Fruit fly (Drosophila melanogaster) whole organism, adult: Measurements from ENCODE around the gene Galphaf.

Source experiments
- CG11617 ChIP-seq: fragments of 200-800 bp; sonication (Bioruptor generic); optimal IDR thresholded peaks from 2 replicates; lab custom pipeline; 2017; ENCODE audit warnings: mild to moderate bottlenecking, missing biosample characterization, missing genetic modification reagents, missing genetic modification characterization
- CG12768 ChIP-seq: fragments of 200-800 bp; sonication (Bioruptor generic); optimal IDR thresholded peaks from 2 replicates; lab custom pipeline; 2017; ENCODE audit warnings: missing biosample characterization, missing genetic modification characterization, mild to moderate bottlenecking, moderate library complexity, missing genetic modification reagents
- CG14711 ChIP-seq: fragments of 200-800 bp; sonication (Bioruptor generic); optimal IDR thresholded peaks from 2 replicates; lab custom pipeline; 2018; ENCODE audit warnings: missing biosample characterization, mild to moderate bottlenecking, missing genetic modification characterization, moderate library complexity
- CG1620 ChIP-seq: fragments of 200-800 bp; sonication (Bioruptor generic); optimal IDR thresholded peaks from 2 replicates; lab custom pipeline; 2016; ENCODE audit warnings: missing biosample characterization, missing genetic modification characterization
- CG33017 ChIP-seq: fragments of 200-800 bp; sonication (Bioruptor generic); optimal IDR thresholded peaks from 2 replicates; lab custom pipeline; 2018; ENCODE audit warnings: missing biosample characterization, mild to moderate bottlenecking, missing genetic modification characterization, moderate library complexity
- CG5204 ChIP-seq: fragments of 200-800 bp; sonication (Bioruptor generic); optimal IDR thresholded peaks from 2 replicates; lab custom pipeline; 2016; ENCODE audit warnings: missing biosample characterization, missing genetic modification characterization
- CG7045 ChIP-seq: fragments of 200-800 bp; sonication (Bioruptor generic); optimal IDR thresholded peaks from 2 replicates; lab custom pipeline; 2017; ENCODE audit warnings: missing biosample characterization, mild to moderate bottlenecking, missing genetic modification characterization
- CG7101 ChIP-seq: fragments of 200-800 bp; sonication (Bioruptor generic); optimal IDR thresholded peaks from 2 replicates; lab custom pipeline; 2018; ENCODE audit warnings: missing biosample characterization, mild to moderate bottlenecking, missing genetic modification characterization, moderate library complexity
- Clk ChIP-seq: fragments of 200-800 bp; sonication (Bioruptor generic); optimal IDR thresholded peaks from 2 replicates; lab custom pipeline; 2017; ENCODE audit warnings: missing biosample characterization, missing genetic modification characterization
- Crg-1 ChIP-seq: fragments of 200-800 bp; sonication (Bioruptor generic); optimal IDR thresholded peaks from 2 replicates; lab custom pipeline; 2016; ENCODE audit warnings: missing biosample characterization, missing genetic modification characterization
- Hr96 ChIP-seq: fragments of 200-800 bp; sonication (Bioruptor generic); optimal IDR thresholded peaks from 2 replicates; lab custom pipeline; 2016; ENCODE audit warnings: missing biosample characterization, missing genetic modification characterization
- Mnt ChIP-seq: fragments of 200-800 bp; sonication (Bioruptor generic); optimal IDR thresholded peaks from 2 replicates; lab custom pipeline; 2016; ENCODE audit warnings: missing biosample characterization, mild to moderate bottlenecking, missing genetic modification characterization
- bab1 ChIP-seq: fragments of 200-800 bp; sonication (Bioruptor generic); optimal IDR thresholded peaks from 3 replicates; lab custom pipeline; 2019; ENCODE audit warnings: missing biosample characterization, mild to moderate bottlenecking, missing genetic modification characterization, moderate library complexity
- cic ChIP-seq: fragments of 200-800 bp; sonication (Bioruptor generic); optimal IDR thresholded peaks from 2 replicates; lab custom pipeline; 2017; ENCODE audit warnings: missing biosample characterization, mild to moderate bottlenecking, missing genetic modification characterization, moderate library complexity
- cnc ChIP-seq, 2 experiments: fragments of >200 bp; optimal IDR thresholded peaks; 2 replicates each; lab custom pipeline; 2017
- kay ChIP-seq: fragments of 200-800 bp; sonication (Bioruptor generic); peaks from one replicate; lab custom pipeline; 2016; ENCODE audit warnings: missing biosample characterization, missing genetic modification characterization, borderline replicate concordance
- ovo ChIP-seq: fragments of 200-800 bp; sonication (Bioruptor generic); optimal IDR thresholded peaks from 2 replicates; lab custom pipeline; 2016; ENCODE audit warnings: missing biosample characterization, missing genetic modification characterization
- pad ChIP-seq: fragments of 200-800 bp; sonication (Bioruptor generic); optimal IDR thresholded peaks from 3 replicates; lab custom pipeline; 2017; ENCODE audit warnings: missing biosample characterization, missing genetic modification characterization, mild to moderate bottlenecking, moderate library complexity, missing genetic modification reagents
- tj ChIP-seq: fragments of 200-800 bp; sonication (Bioruptor generic); optimal IDR thresholded peaks from 3 replicates; lab custom pipeline; 2017; ENCODE audit warnings: missing biosample characterization, mild to moderate bottlenecking, missing genetic modification characterization, moderate library complexity
- toe ChIP-seq: fragments of 200-800 bp; sonication (Bioruptor generic); optimal IDR thresholded peaks from 2 replicates; lab custom pipeline; 2016; ENCODE audit warnings: missing biosample characterization, missing genetic modification characterization

Gene Galphaf

DNA sequence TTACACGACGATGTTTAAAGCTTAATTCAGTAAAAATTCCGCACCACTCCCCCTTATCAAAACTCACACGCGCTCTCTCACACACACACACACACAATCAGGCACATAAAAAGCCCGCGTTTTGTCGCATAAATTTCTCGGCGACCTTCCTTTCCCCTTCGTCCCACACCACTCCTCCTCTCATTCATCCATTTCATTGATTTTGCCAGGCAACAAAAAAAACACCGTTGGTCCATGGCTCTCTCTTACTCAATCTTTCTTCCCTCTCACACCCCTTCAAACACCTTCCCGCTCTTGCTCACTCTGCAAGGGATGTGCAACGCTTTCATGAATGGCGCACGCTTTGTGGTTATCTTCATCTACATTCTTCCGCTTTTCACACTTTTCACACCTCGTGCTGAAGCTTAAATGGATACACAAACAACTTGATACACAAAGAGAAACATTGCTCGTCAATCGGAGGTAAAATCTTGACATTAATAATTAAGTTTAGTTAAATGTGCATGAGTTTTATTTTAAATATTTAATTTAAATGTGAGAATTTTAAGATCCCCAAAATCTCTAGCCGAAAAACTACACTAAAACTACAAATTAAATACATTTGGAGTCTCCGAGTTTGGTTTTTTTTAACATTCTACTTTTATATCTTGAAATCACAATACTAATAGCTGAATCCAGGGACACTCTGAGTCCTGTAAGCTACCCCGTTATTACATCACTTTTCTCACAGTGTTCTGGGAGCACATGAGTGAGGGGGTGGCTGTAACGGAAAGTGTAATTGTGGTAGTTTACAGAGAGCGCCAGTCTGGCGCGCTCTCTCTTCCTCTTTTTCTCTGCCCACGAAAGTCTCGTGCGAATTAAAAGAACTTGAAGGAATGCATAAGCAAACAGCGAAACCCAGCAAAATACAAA is 7.5 kb downstream of the Galphaf start:
- TF ChIP-seq CG7101 = peak; percentile 92
- TF ChIP-seq toe = peak; percentile 89
- TF ChIP-seq cnc (optimal IDR thresholded peaks at IDR 0.05; lab: Kevin White, UChicago) = no peak
- peak; percentile 89 for TF ChIP-seq Clk
- peak; percentile 70 for TF ChIP-seq kay
- peak; percentile 95 for TF ChIP-seq CG11617 (GFP tag; lab: Kevin White, UChicago)
- peak; percentile 70 for TF ChIP-seq CG1620 (GFP tag; lab: Kevin White, UChicago)
- peak; percentile 91 for TF ChIP-seq ovo (GFP tag; lab: Kevin White, UChicago)
- peak; percentile 94 for TF ChIP-seq pad (GFP tag; lab: Kevin White, UChicago)
- TF ChIP-seq CG5204 (GFP tag; lab: Kevin White, UChicago) = peak; percentile 88
- TF ChIP-seq Hr96 (GFP tag; lab: Kevin White, UChicago) = peak; percentile 80
- TF ChIP-seq Crg-1 = peak; percentile 73
- TF ChIP-seq tj (GFP tag; lab: Kevin White, UChicago) = peak; percentile 68
- peak; percentile 95 for TF ChIP-seq CG12768 (GFP tag; lab: Kevin White, UChicago)
- peak; percentile 79 for TF ChIP-seq cic (GFP tag; lab: Kevin White, UChicago)
- TF ChIP-seq Mnt (GFP tag; lab: Kevin White, UChicago) = peak; percentile 72
- peak; percentile 90 for TF ChIP-seq CG33017 (tag; lab: Kevin White, UChicago)
- peak; percentile 97 for TF ChIP-seq CG7045 (GFP tag; lab: Kevin White, UChicago)
- peak; percentile 69 for TF ChIP-seq bab1
- TF ChIP-seq CG14711 (tag; lab: Kevin White, UChicago) = peak; percentile 87

DNA sequence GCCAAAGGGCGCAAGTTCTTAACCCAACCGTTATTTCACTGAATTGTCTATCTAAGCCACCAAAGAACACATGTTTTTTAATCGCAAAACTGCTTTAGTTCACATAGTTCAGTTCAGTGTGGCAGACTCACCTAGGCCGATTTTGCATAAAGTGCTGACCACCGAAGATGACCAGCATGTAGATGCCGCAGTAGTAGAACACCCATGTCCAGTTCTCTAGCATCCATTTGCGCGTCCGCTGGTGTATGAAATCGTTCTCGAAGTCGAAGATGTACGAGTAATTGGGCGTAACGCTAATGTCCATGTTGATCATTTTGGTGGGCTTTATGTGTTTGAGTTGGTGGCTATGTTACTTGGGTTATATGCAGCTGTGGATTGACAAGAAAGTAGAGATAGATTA is 8.6 kb downstream of the Galphaf start:
- TF ChIP-seq Mnt (GFP tag; lab: Kevin White, UChicago) (no peak), cnc (optimal IDR thresholded peaks at IDR 0.05; lab: Kevin White, UChicago) (no peak), Clk (no peak), CG14711 (tag; lab: Kevin White, UChicago) (no peak), tj (GFP tag; lab: Kevin White, UChicago) (no peak), CG11617 (GFP tag; lab: Kevin White, UChicago) (no peak), CG7101 (no peak), bab1 (no peak), pad (GFP tag; lab: Kevin White, UChicago) (no peak), CG7045 (GFP tag; lab: Kevin White, UChicago) (no peak), toe (no peak), Crg-1 (no peak), cic (GFP tag; lab: Kevin White, UChicago) (no peak), CG1620 (GFP tag; lab: Kevin White, UChicago) (no peak), ovo (GFP tag; lab: Kevin White, UChicago) (no peak), Hr96 (GFP tag; lab: Kevin White, UChicago) (no peak)

DNA sequence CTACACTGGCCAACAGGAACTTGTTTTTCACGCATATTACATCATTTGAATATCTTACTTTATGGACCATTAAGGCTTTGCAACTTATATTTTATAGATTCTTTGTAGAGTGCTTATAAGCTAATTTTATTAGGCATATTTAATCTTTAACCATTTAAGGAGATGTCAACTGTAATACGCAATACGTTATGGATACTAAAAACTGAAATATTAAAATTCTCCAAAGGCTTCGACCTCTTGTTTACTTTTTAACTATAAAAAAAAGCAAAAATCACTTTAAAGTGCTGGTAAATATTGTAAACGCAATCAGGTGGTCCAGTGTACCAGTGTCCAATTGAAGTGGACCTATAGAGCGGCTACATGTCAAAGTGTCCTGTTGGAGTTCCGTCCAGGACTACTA is 10.7 kb downstream of the Galphaf start:
- TF ChIP-seq CG11617 (GFP tag; lab: Kevin White, UChicago) (no peak), CG1620 (GFP tag; lab: Kevin White, UChicago) (no peak), kay (no peak), pad (GFP tag; lab: Kevin White, UChicago) (no peak), CG7045 (GFP tag; lab: Kevin White, UChicago) (no peak), cic (GFP tag; lab: Kevin White, UChicago) (no peak), ovo (GFP tag; lab: Kevin White, UChicago) (no peak), bab1 (no peak), Clk (no peak), toe (no peak), CG7101 (no peak), Mnt (GFP tag; lab: Kevin White, UChicago) (no peak), cnc (optimal IDR thresholded peaks at IDR 0.05; lab: Kevin White, UChicago) (no peak)

DNA sequence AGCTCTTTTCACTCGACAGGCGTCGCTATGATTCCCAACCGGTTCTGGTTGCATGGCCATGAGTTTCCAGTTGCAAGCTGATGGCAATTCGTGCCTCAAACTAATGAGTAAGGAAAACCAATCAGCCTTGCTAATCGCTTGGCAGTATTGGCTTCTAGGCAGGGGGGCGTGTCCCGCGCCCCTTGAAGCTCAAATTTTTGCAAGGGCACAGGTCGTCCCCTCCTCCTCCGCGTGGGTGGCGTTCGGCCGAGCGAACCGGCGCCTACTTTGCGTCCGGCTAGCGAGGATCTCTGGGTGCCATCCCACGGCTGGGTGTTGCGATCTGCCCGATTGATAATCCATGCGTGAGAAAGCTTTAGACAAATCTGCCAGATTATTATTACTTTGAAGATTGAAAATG is 14.1 kb downstream of the Galphaf start:
- TF ChIP-seq Crg-1 = no peak
- TF ChIP-seq CG7101 = no peak
- TF ChIP-seq toe = no peak
- no peak for TF ChIP-seq CG5204 (GFP tag; lab: Kevin White, UChicago)
- TF ChIP-seq tj (GFP tag; lab: Kevin White, UChicago) = no peak
- TF ChIP-seq CG1620 (GFP tag; lab: Kevin White, UChicago) = no peak
- no peak for TF ChIP-seq CG7045 (GFP tag; lab: Kevin White, UChicago)
- no peak for TF ChIP-seq ovo (GFP tag; lab: Kevin White, UChicago)
- TF ChIP-seq kay = no peak
- TF ChIP-seq CG33017 (tag; lab: Kevin White, UChicago) = no peak
- TF ChIP-seq bab1 = no peak
- no peak for TF ChIP-seq cnc (optimal IDR thresholded peaks at IDR 0.05; lab: Kevin White, UChicago)
- no peak for TF ChIP-seq Clk
- no peak for TF ChIP-seq CG12768 (GFP tag; lab: Kevin White, UChicago)
- no peak for TF ChIP-seq cic (GFP tag; lab: Kevin White, UChicago)
- no peak for TF ChIP-seq Mnt (GFP tag; lab: Kevin White, UChicago)
- TF ChIP-seq CG11617 (GFP tag; lab: Kevin White, UChicago) = no peak
- TF ChIP-seq pad (GFP tag; lab: Kevin White, UChicago) = no peak

DNA sequence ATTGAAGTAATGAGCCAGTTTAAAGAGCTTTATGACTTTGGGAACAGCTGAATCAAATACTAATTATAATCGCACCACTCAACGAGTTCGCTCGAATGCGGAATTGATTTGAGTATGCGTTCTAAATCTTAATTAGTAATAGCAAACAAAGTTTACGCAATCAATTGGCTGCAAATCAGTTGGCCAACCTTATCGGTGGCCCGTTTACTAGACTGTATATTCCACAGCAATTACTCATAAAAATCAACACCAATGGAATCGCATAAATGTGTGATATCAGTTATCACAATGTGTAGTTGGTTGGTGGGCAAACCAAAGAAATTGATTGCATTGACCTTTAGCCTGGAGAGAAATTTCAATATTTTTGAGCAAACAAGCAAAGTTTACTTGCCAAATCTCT is 15.2 kb downstream of the Galphaf start:
- TF ChIP-seq Hr96 (GFP tag; lab: Kevin White, UChicago) = no peak
- TF ChIP-seq CG7045 (GFP tag; lab: Kevin White, UChicago) = peak; percentile 16
- TF ChIP-seq CG1620 (GFP tag; lab: Kevin White, UChicago) = no peak
- no peak for TF ChIP-seq tj (GFP tag; lab: Kevin White, UChicago)
- TF ChIP-seq CG5204 (GFP tag; lab: Kevin White, UChicago) = no peak
- no peak for TF ChIP-seq CG11617 (GFP tag; lab: Kevin White, UChicago)
- no peak for TF ChIP-seq pad (GFP tag; lab: Kevin White, UChicago)
- no peak for TF ChIP-seq CG33017 (tag; lab: Kevin White, UChicago)
- TF ChIP-seq CG7101 = no peak
- TF ChIP-seq CG14711 (tag; lab: Kevin White, UChicago) = no peak
- TF ChIP-seq cic (GFP tag; lab: Kevin White, UChicago) = peak; percentile 53
- peak; percentile 24 for TF ChIP-seq CG12768 (GFP tag; lab: Kevin White, UChicago)
- no peak for TF ChIP-seq Crg-1
- TF ChIP-seq Mnt (GFP tag; lab: Kevin White, UChicago) = no peak
- no peak for TF ChIP-seq toe
- TF ChIP-seq ovo (GFP tag; lab: Kevin White, UChicago) = no peak
- TF ChIP-seq kay = peak; percentile 86
- no peak for TF ChIP-seq Clk
- TF ChIP-seq cnc (optimal IDR thresholded peaks at IDR 0.05; lab: Kevin White, UChicago) = no peak
- TF ChIP-seq bab1 = no peak
